Fruit fly (Drosophila melanogaster) whole organism: ENCODE data around the gene Or71a.

ENCODE experiments used
- pan ChIP-seq: fragments of >200 bp; optimal IDR thresholded peaks from 2 replicates; lab custom pipeline; 2017
- usp ChIP-seq: fragments of >200 bp; optimal IDR thresholded peaks from 2 replicates; lab custom pipeline; 2017; ENCODE audit warnings: missing biosample characterization, missing genetic modification characterization, mixed read lengths

- TF ChIP-seq pan (lab: Kevin White, UChicago) (no peak), usp (GFP tag; lab: Kevin White, UChicago) (no peak)
Observed at dm6 chr3L:15104849-15105555, 26.8 kb upstream of the Or71a start.
